Worm (Caenorhabditis elegans) whole organism, L1 larva: ENCODE data around the gene atf-4.

Experiments
- fos-1 ChIP-seq: fragments of 150-350 bp; optimal IDR thresholded peaks from 2 replicates; lab custom pipeline; 2014; ENCODE audit warnings: missing biosample characterization, missing genetic modification characterization
- jun-1 ChIP-seq: fragments of 150-350 bp; optimal IDR thresholded peaks from 2 replicates; lab custom pipeline; 2014; ENCODE audit warnings: missing biosample characterization, missing genetic modification reagents, missing genetic modification characterization
- lin-39 ChIP-seq: fragments of 150-350 bp; optimal IDR thresholded peaks from 2 replicates; lab custom pipeline; 2014; ENCODE audit warnings: missing biosample characterization, missing genetic modification reagents, missing genetic modification characterization
- nhr-28 ChIP-seq: fragments of 150-350 bp; optimal IDR thresholded peaks from 2 replicates; lab custom pipeline; 2014; ENCODE audit warnings: missing biosample characterization, missing genetic modification characterization
- nhr-76 ChIP-seq: sonication (generic microtip); optimal IDR thresholded peaks from 2 replicates; lab custom pipeline; 2017; ENCODE audit warnings: missing biosample characterization, missing genetic modification characterization
- nhr-77 ChIP-seq: fragments of 150-350 bp; optimal IDR thresholded peaks from 2 replicates; lab custom pipeline; 2014; ENCODE audit warnings: missing biosample characterization, missing genetic modification characterization

DNA sequence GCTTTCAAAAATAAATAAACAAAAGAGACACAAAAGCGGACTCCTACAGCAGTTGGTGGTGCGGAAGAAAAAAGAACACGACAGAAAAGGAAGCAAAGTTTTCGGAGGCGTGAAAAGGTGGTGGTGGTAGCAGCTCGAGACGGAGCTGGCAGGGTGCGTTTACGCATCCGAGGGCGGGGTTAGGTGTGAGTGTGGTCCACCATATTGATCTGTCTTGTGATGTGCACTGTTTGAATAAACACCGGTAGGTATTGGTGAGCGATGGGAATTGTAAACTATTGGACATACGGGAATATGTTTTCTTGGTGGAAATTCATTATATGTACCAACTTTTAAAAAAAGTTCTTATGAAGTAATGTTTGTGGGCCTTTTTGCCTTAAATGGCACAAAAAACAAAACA, 49.6 kb downstream of the atf-4 start, which contains the start of gene C05G5.5:
- TF ChIP-seq nhr-77 (tag; lab: Kevin White, UChicago) (no peak), nhr-28 (tag; lab: Kevin White, UChicago) (no peak), fos-1 (no peak), nhr-76 (no peak), jun-1 (tag; lab: Kevin White, UChicago) (no peak), lin-39 (tag; lab: Kevin White, UChicago) (no peak)
